Fruit fly (Drosophila melanogaster) whole organism, embryonic: ENCODE results near the gene dysf.

Source experiments
- Adf1 ChIP-seq: fragments of 200-800 bp; sonication (Bioruptor generic); IDR thresholded peaks from 2 replicates; pipeline ENCODE4 v1.3.6; 2022; ENCODE audit warnings: missing biosample characterization, missing genetic modification characterization
- Asciz ChIP-seq: fragments of 200-800 bp; sonication (Bioruptor generic); optimal IDR thresholded peaks from 2 replicates; lab custom pipeline; 2017; ENCODE audit warnings: missing biosample characterization, mild to moderate bottlenecking, missing genetic modification characterization, missing genetic modification reagents
- CG11696 ChIP-seq: fragments of 200-800 bp; sonication (Bioruptor generic); IDR thresholded peaks from 2 replicates; pipeline ENCODE4 v1.3.6; 2022; ENCODE audit warnings: missing biosample characterization, missing genetic modification characterization
- CG13123 ChIP-seq: fragments of 200-800 bp; sonication (Bioruptor generic); optimal IDR thresholded peaks from 2 replicates; lab custom pipeline; 2016; ENCODE audit warnings: missing biosample characterization, missing genetic modification characterization
- CG13624 ChIP-seq: fragments of 200-800 bp; sonication (Bioruptor generic); optimal IDR thresholded peaks from 2 replicates; lab custom pipeline; 2016; ENCODE audit warnings: missing biosample characterization, missing genetic modification characterization
- CG14441 ChIP-seq: fragments of 200-800 bp; sonication (Bioruptor generic); IDR thresholded peaks from 2 replicates; pipeline ENCODE4 v1.3.6; 2022; ENCODE audit warnings: missing biosample characterization, missing genetic modification characterization
- CG17361 ChIP-seq: fragments of 200-800 bp; sonication (Bioruptor generic); IDR thresholded peaks from 3 replicates; pipeline ENCODE4 v1.3.6; 2022; ENCODE audit warnings: missing biosample characterization, missing genetic modification characterization
- CG18619 ChIP-seq: fragments of 200-800 bp; sonication (Bioruptor generic); optimal IDR thresholded peaks from 3 replicates; lab custom pipeline; 2017; ENCODE audit warnings: missing biosample characterization, mild to moderate bottlenecking, missing genetic modification characterization
- CG30403 ChIP-seq: fragments of 200-800 bp; sonication (Bioruptor generic); optimal IDR thresholded peaks from 3 replicates; lab custom pipeline; 2016; ENCODE audit warnings: missing biosample characterization, missing genetic modification characterization
- CG31365 ChIP-seq: fragments of 200-800 bp; sonication (Bioruptor generic); optimal IDR thresholded peaks from 2 replicates; lab custom pipeline; 2018; ENCODE audit warnings: missing biosample characterization, mild to moderate bottlenecking, missing genetic modification characterization
- CG34224 ChIP-seq: fragments of 200-800 bp; sonication (Bioruptor generic); IDR thresholded peaks from 3 replicates; pipeline ENCODE4 v1.3.6; 2022; ENCODE audit warnings: missing biosample characterization, missing genetic modification characterization; ENCODE audit not compliant: partially characterized antibody
- CG43689 ChIP-seq: fragments of 200-800 bp; sonication (Bioruptor generic); IDR thresholded peaks from 2 replicates; pipeline ENCODE4 v1.3.6; 2022; ENCODE audit warnings: missing biosample characterization, missing genetic modification characterization
- CG5245 ChIP-seq: fragments of 200-800 bp; sonication (Bioruptor generic); optimal IDR thresholded peaks from 3 replicates; lab custom pipeline; 2016; ENCODE audit warnings: missing biosample characterization, missing genetic modification characterization
- Camta ChIP-seq: fragments of 200-800 bp; sonication (Bioruptor generic); optimal IDR thresholded peaks from 2 replicates; lab custom pipeline; 2016; ENCODE audit warnings: missing biosample characterization, missing genetic modification characterization
- Dfd ChIP-seq, 2 experiments: fragments of >200 bp; optimal IDR thresholded peaks; 2 replicates each; lab custom pipeline; 2017; ENCODE audit warnings: missing biosample characterization in 2 of 2, missing genetic modification characterization in 2 of 2
- Doc3 ChIP-seq: fragments of 200-800 bp; sonication (Bioruptor generic); IDR thresholded peaks from 3 replicates; pipeline ENCODE4 v1.3.6; 2022; ENCODE audit warnings: missing biosample characterization, missing genetic modification characterization; ENCODE audit not compliant: partially characterized antibody
- Dp ChIP-seq: fragments of 200-800 bp; sonication (Bioruptor generic); optimal IDR thresholded peaks from 2 replicates; lab custom pipeline; 2018; ENCODE audit warnings: missing biosample characterization, mild to moderate bottlenecking, missing genetic modification characterization, moderate library complexity
- Dref ChIP-seq: fragments of 200-800 bp; sonication (Bioruptor generic); IDR thresholded peaks from 2 replicates; pipeline ENCODE4 v1.3.6; 2022; ENCODE audit warnings: missing biosample characterization, missing genetic modification characterization
- Drgx ChIP-seq: fragments of 200-800 bp; sonication (Bioruptor generic); IDR thresholded peaks from 2 replicates; pipeline ENCODE4 v1.3.6; 2022; ENCODE audit warnings: missing biosample characterization, missing genetic modification characterization
- Ets97D ChIP-seq: fragments of 200-800 bp; sonication (Bioruptor generic); optimal IDR thresholded peaks from 3 replicates; lab custom pipeline; 2016; ENCODE audit warnings: missing biosample characterization, missing genetic modification characterization
- Fer3 ChIP-seq: fragments of 200-800 bp; sonication (Bioruptor generic); optimal IDR thresholded peaks from 2 replicates; lab custom pipeline; 2018; ENCODE audit warnings: missing biosample characterization, mild to moderate bottlenecking, missing genetic modification characterization, moderate library complexity
- Hey ChIP-seq: fragments of 200-800 bp; sonication (Bioruptor generic); optimal IDR thresholded peaks from 3 replicates; lab custom pipeline; 2018; ENCODE audit warnings: missing biosample characterization, mild to moderate bottlenecking, missing genetic modification characterization
- Hmr ChIP-seq: fragments of 200-800 bp; sonication (Bioruptor generic); optimal IDR thresholded peaks from 3 replicates; lab custom pipeline; 2017; ENCODE audit warnings: mild to moderate bottlenecking, missing biosample characterization, missing genetic modification reagents, missing genetic modification characterization
- Hmx ChIP-seq: fragments of 200-800 bp; sonication (Bioruptor generic); optimal IDR thresholded peaks from 2 replicates; lab custom pipeline; 2016; ENCODE audit warnings: missing biosample characterization, missing genetic modification characterization
- Lpt ChIP-seq: fragments of >200 bp; optimal IDR thresholded peaks from 2 replicates; lab custom pipeline; 2018; ENCODE audit warnings: missing biosample characterization, missing genetic modification characterization
- Ptx1 ChIP-seq: fragments of 200-800 bp; sonication (Bioruptor generic); IDR thresholded peaks from 2 replicates; pipeline ENCODE4 v1.3.6; 2022; ENCODE audit warnings: missing biosample characterization, missing genetic modification characterization
- Side ChIP-seq: fragments of 200-800 bp; sonication (Bioruptor generic); optimal IDR thresholded peaks from 2 replicates; lab custom pipeline; 2016; ENCODE audit warnings: missing biosample characterization, missing genetic modification characterization
- Sry-β ChIP-seq: fragments of 200-800 bp; sonication (Bioruptor generic); optimal IDR thresholded peaks from 2 replicates; lab custom pipeline; 2018; ENCODE audit warnings: missing biosample characterization, mild to moderate bottlenecking, missing genetic modification characterization, moderate library complexity
- Usf ChIP-seq: fragments of 200-800 bp; sonication (Bioruptor generic); optimal IDR thresholded peaks from 2 replicates; lab custom pipeline; 2017; ENCODE audit warnings: missing genotype, missing biosample characterization, missing genetic modification characterization
- Xbp1 ChIP-seq: fragments of 200-800 bp; sonication (Bioruptor generic); optimal IDR thresholded peaks from 3 replicates; lab custom pipeline; 2016; ENCODE audit warnings: missing biosample characterization, mild to moderate bottlenecking, missing genetic modification characterization
- ab ChIP-seq: fragments of 200-800 bp; sonication (Bioruptor generic); optimal IDR thresholded peaks from 2 replicates; lab custom pipeline; 2016; ENCODE audit warnings: missing biosample characterization, missing genetic modification characterization
- ap ChIP-seq: fragments of 200-800 bp; sonication (Bioruptor generic); IDR thresholded peaks from 2 replicates; pipeline ENCODE4 v1.3.6; 2022; ENCODE audit warnings: missing biosample characterization, missing genetic modification characterization
- bowl ChIP-seq: fragments of 200-800 bp; sonication (Bioruptor generic); IDR thresholded peaks from 2 replicates; pipeline ENCODE4 v1.3.6; 2022; ENCODE audit warnings: missing biosample characterization, missing genetic modification characterization
- chn ChIP-seq: fragments of 200-800 bp; sonication (Bioruptor generic); optimal IDR thresholded peaks from 2 replicates; lab custom pipeline; 2016; ENCODE audit warnings: missing biosample characterization, missing genetic modification characterization
- crol ChIP-seq: fragments of 200-800 bp; sonication (Bioruptor generic); IDR thresholded peaks from 2 replicates; pipeline ENCODE4 v1.3.6; 2022; ENCODE audit warnings: missing biosample characterization, missing genetic modification characterization
- eve ChIP-seq, 2 experiments: fragments of >200 bp; optimal IDR thresholded peaks; 2 replicates each; lab custom pipeline; 2017; ENCODE audit warnings: missing biosample characterization in 2 of 2, missing genetic modification characterization in 2 of 2
- gfzf ChIP-seq: fragments of 200-800 bp; sonication (Bioruptor generic); optimal IDR thresholded peaks from 2 replicates; lab custom pipeline; 2016; ENCODE audit warnings: missing biosample characterization, mild to moderate bottlenecking, missing genetic modification characterization, moderate library complexity
- inv ChIP-seq: fragments of 200-800 bp; sonication (Bioruptor generic); IDR thresholded peaks from 2 replicates; pipeline ENCODE4 v1.3.6; 2022; ENCODE audit warnings: missing biosample characterization, missing genetic modification characterization; ENCODE audit not compliant: partially characterized antibody
- jigr1 ChIP-seq: fragments of 200-800 bp; sonication (Bioruptor generic); IDR thresholded peaks from 3 replicates; pipeline ENCODE4 v1.3.6; 2022; ENCODE audit warnings: missing biosample characterization, missing genetic modification characterization
- odd ChIP-seq: fragments of 200-800 bp; sonication (Bioruptor generic); optimal IDR thresholded peaks from 2 replicates; lab custom pipeline; 2017; ENCODE audit warnings: missing biosample characterization, mild to moderate bottlenecking, missing genetic modification characterization
- pum ChIP-seq: fragments of 200-800 bp; sonication (Bioruptor generic); optimal IDR thresholded peaks from 2 replicates; lab custom pipeline; 2016; ENCODE audit warnings: missing biosample characterization, missing genetic modification characterization
- ranshi ChIP-seq: fragments of 200-800 bp; sonication (Bioruptor generic); IDR thresholded peaks from 2 replicates; pipeline ENCODE4 v1.3.6; 2022; ENCODE audit warnings: missing biosample characterization, missing genetic modification characterization
- rib ChIP-seq: fragments of 200-800 bp; sonication (Bioruptor generic); IDR thresholded peaks from 2 replicates; pipeline ENCODE4 v1.3.6; 2022; ENCODE audit warnings: missing biosample characterization, missing genetic modification characterization
- scrt ChIP-seq: fragments of 200-800 bp; sonication (Bioruptor generic); optimal IDR thresholded peaks from 2 replicates; lab custom pipeline; 2018; ENCODE audit warnings: missing biosample characterization, mild to moderate bottlenecking, missing genetic modification characterization, moderate library complexity
- sqz ChIP-seq: fragments of 200-800 bp; sonication (Bioruptor generic); optimal IDR thresholded peaks from 3 replicates; lab custom pipeline; 2018; ENCODE audit warnings: missing biosample characterization, mild to moderate bottlenecking, missing genetic modification characterization
- tup ChIP-seq: fragments of 200-800 bp; sonication (Bioruptor generic); optimal IDR thresholded peaks from 2 replicates; lab custom pipeline; 2016; ENCODE audit warnings: missing biosample characterization, mild to moderate bottlenecking, missing genetic modification characterization, moderate library complexity
- wdn ChIP-seq: fragments of 200-800 bp; sonication (Bioruptor generic); IDR thresholded peaks from 2 replicates; pipeline ENCODE4 v1.3.6; 2022; ENCODE audit warnings: missing biosample characterization, missing genetic modification characterization
- wek ChIP-seq: fragments of 200-800 bp; sonication (Bioruptor generic); optimal IDR thresholded peaks from 3 replicates; lab custom pipeline; 2018; ENCODE audit warnings: missing biosample characterization, mild to moderate bottlenecking, missing genetic modification characterization, moderate library complexity
- z ChIP-seq: fragments of 200-800 bp; sonication (Bioruptor generic); IDR thresholded peaks from 3 replicates; pipeline ENCODE4 v1.3.6; 2022; ENCODE audit warnings: missing biosample characterization, missing genetic modification characterization
- zen ChIP-seq: fragments of 200-800 bp; sonication (Bioruptor generic); optimal IDR thresholded peaks from 3 replicates; lab custom pipeline; 2018; ENCODE audit warnings: missing biosample characterization, mild to moderate bottlenecking, missing genetic modification characterization, moderate library complexity
- zfh2 ChIP-seq: fragments of 200-800 bp; sonication (Bioruptor generic); optimal IDR thresholded peaks from 2 replicates; lab custom pipeline; 2016; ENCODE audit warnings: missing biosample characterization, missing genetic modification characterization

dysf gene

DNA sequence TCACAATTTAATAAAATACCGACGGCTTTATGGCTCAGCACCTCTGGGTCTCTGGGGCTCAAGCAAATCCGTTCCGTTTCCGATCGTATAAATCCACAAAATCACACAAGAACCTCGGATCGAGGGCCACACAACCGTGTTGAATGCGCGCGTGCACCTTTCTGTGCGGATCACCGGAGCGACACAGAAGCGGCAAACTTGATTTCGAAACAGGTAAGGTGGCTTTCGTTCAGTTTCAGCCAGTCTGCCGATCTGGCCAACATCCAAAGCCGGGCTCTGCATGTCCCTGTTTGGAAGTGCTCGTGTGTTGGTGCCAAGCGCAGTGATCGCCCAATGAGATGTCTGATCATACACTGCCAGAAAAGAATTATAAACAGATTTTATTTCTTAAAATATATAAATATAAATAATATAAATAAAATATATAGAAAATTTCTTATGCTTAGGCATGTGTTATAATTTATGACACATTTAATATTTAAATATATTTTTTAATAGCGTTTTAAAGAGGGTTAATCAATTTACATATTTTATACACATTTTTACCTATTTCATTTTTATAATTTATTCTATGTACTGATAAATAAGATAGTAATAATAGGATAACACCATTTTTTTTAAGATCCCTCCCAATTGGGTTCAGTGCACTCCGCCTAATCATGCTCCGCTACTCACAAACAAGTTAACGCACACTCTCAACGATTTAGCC lies at the start of gene dysf (continued):
- TF ChIP-seq CG18619 (GFP tag; lab: Kevin White, UChicago) (peak; percentile 68), crol (GFP tag; lab: Robert Waterston, UW) (no peak), sqz (no peak), tup (no peak), Side (GFP tag; lab: Kevin White, UChicago) (no peak), ab (no peak), bowl (GFP tag; lab: Robert Waterston, UW) (no peak), Fer3 (tag; lab: Kevin White, UChicago) (no peak), Doc3 (GFP tag; lab: Robert Waterston, UW) (no peak), Ptx1 (GFP tag; lab: Robert Waterston, UW) (peak; percentile 63; the same call in 1 of the 2 replicates), CG11696 (GFP tag; lab: Robert Waterston, UW) (no peak), CG34224 (no peak), jigr1 (GFP tag; lab: Robert Waterston, UW) (no peak), Dfd (GFP tag; optimal IDR thresholded peaks at IDR 0.05; lab: Kevin White, UChicago) (no peak), Asciz (GFP tag; lab: Kevin White, UChicago) (peak; percentile 35), ap (peak; percentile 22; the same call in 1 of the 2 replicates), Adf1 (GFP tag; lab: Robert Waterston, UW) (no peak), Ets97D (GFP tag; lab: Kevin White, UChicago) (no peak), Drgx (GFP tag; lab: Robert Waterston, UW) (no peak; the same call in 1 of the 2 replicates), wdn (GFP tag; lab: Robert Waterston, UW) (no peak), zen (tag; lab: Kevin White, UChicago) (peak; percentile 77), Hmr (GFP tag; lab: Kevin White, UChicago) (peak; percentile 45), CG14441 (GFP tag; lab: Robert Waterston, UW) (no peak), wek (GFP tag; lab: Kevin White, UChicago) (no peak), odd (GFP tag; lab: Kevin White, UChicago) (peak; percentile 68), CG43689 (GFP tag; lab: Robert Waterston, UW) (no peak; the same call in 1 of the 2 replicates), CG31365 (no peak), Sry-β (GFP tag; lab: Kevin White, UChicago) (peak; percentile 9), CG17361 (GFP tag; lab: Robert Waterston, UW) (peak; percentile 94), Dp (GFP tag; lab: Kevin White, UChicago) (no peak), Lpt (GFP tag; lab: Kevin White, UChicago) (no peak), CG13624 (GFP tag; lab: Kevin White, UChicago) (no peak), Xbp1 (GFP tag; lab: Kevin White, UChicago) (peak; percentile 48), ranshi (GFP tag; lab: Robert Waterston, UW) (no peak), Hmx (GFP tag; lab: Kevin White, UChicago) (no peak), eve (GFP tag; optimal IDR thresholded peaks at IDR 0.05; lab: Kevin White, UChicago) (no peak), chn (GFP tag; lab: Kevin White, UChicago) (no peak), pum (GFP tag; lab: Kevin White, UChicago) (no peak), CG5245 (GFP tag; lab: Kevin White, UChicago) (peak; percentile 28), CG13123 (GFP tag; lab: Kevin White, UChicago) (no peak), zfh2 (no peak), scrt (GFP tag; lab: Kevin White, UChicago) (peak; percentile 23), gfzf (GFP tag; lab: Kevin White, UChicago) (no peak), CG30403 (peak; percentile 51), rib (GFP tag; lab: Robert Waterston, UW) (no peak), z (GFP tag; lab: Robert Waterston, UW) (no peak), Hey (tag; lab: Kevin White, UChicago) (no peak), Camta (GFP tag; lab: Kevin White, UChicago) (no peak), Dref (GFP tag; lab: Robert Waterston, UW) (no peak), Usf (GFP tag; lab: Kevin White, UChicago) (peak; percentile 43), inv (GFP tag; lab: Robert Waterston, UW) (no peak)
